Fruit fly (Drosophila melanogaster) whole organism, embryonic: ENCODE results near the gene CG6028.

ENCODE experiments used
- Abd-B ChIP-seq: fragments of 200-800 bp; sonication (Bioruptor generic); optimal IDR thresholded peaks from 2 replicates; lab custom pipeline; 2018; ENCODE audit warnings: missing biosample characterization, mild to moderate bottlenecking, missing genetic modification characterization, moderate library complexity
- B-H2 ChIP-seq: fragments of 200-800 bp; sonication (Bioruptor generic); optimal IDR thresholded peaks from 2 replicates; lab custom pipeline; 2018; ENCODE audit warnings: missing biosample characterization, mild to moderate bottlenecking, missing genetic modification characterization
- CG1233 ChIP-seq: fragments of 200-800 bp; sonication (Bioruptor generic); optimal IDR thresholded peaks from 4 replicates; lab custom pipeline; 2018; ENCODE audit warnings: missing biosample characterization, mild to moderate bottlenecking, missing genetic modification characterization
- CG18011 ChIP-seq: fragments of 200-800 bp; sonication (Bioruptor generic); optimal IDR thresholded peaks from 2 replicates; lab custom pipeline; 2017; ENCODE audit warnings: missing biosample characterization, missing genetic modification characterization, mild to moderate bottlenecking, moderate library complexity, missing genotype
- E2f1 ChIP-seq: fragments of 200-800 bp; sonication (Bioruptor generic); IDR thresholded peaks from 2 replicates; pipeline ENCODE4 v1.3.6; 2022; ENCODE audit warnings: missing biosample characterization, missing genetic modification characterization
- ERR ChIP-seq: fragments of 200-800 bp; sonication (Bioruptor generic); optimal IDR thresholded peaks from 2 replicates; lab custom pipeline; 2016; ENCODE audit warnings: missing biosample characterization, missing genetic modification characterization
- Med ChIP-seq: fragments of 200-800 bp; sonication (Bioruptor generic); peaks from one replicate; lab custom pipeline; 2016; ENCODE audit warnings: missing biosample characterization, missing genetic modification characterization, mild to moderate bottlenecking, inconsistent platforms, moderate library complexity
- Nf-YA ChIP-seq: fragments of 200-800 bp; sonication (Bioruptor generic); IDR thresholded peaks from 2 replicates; pipeline ENCODE4 v1.3.6; 2022; ENCODE audit warnings: missing biosample characterization, missing genetic modification characterization
- chif ChIP-seq, 2 experiments: fragments of 200-800 bp; sonication (Bioruptor generic); optimal IDR thresholded peaks; 3 replicates each; lab custom pipeline; 2016; ENCODE audit warnings: missing biosample characterization in 2 of 2, missing genetic modification characterization in 2 of 2
- kni ChIP-seq: fragments of 200-800 bp; sonication (Bioruptor generic); optimal IDR thresholded peaks from 3 replicates; lab custom pipeline; 2017; ENCODE audit warnings: mild to moderate bottlenecking, missing biosample characterization, missing genetic modification reagents, missing genetic modification characterization
- mirr ChIP-seq: fragments of 200-800 bp; sonication (Bioruptor generic); optimal IDR thresholded peaks from 3 replicates; lab custom pipeline; 2018; ENCODE audit warnings: missing biosample characterization, mild to moderate bottlenecking, missing genetic modification characterization
- onecut ChIP-seq: fragments of 200-800 bp; sonication (Bioruptor generic); IDR thresholded peaks from 2 replicates; pipeline ENCODE4 v1.3.6; 2022; ENCODE audit warnings: missing biosample characterization, missing genetic modification characterization
- pfk ChIP-seq: fragments of 200-800 bp; sonication (Bioruptor generic); optimal IDR thresholded peaks from 2 replicates; lab custom pipeline; 2018; ENCODE audit warnings: missing biosample characterization, mild to moderate bottlenecking, missing genetic modification characterization, moderate library complexity
- shn ChIP-seq: fragments of 200-800 bp; sonication (Bioruptor generic); optimal IDR thresholded peaks from 3 replicates; lab custom pipeline; 2016; ENCODE audit warnings: missing biosample characterization, missing genetic modification characterization

DNA sequence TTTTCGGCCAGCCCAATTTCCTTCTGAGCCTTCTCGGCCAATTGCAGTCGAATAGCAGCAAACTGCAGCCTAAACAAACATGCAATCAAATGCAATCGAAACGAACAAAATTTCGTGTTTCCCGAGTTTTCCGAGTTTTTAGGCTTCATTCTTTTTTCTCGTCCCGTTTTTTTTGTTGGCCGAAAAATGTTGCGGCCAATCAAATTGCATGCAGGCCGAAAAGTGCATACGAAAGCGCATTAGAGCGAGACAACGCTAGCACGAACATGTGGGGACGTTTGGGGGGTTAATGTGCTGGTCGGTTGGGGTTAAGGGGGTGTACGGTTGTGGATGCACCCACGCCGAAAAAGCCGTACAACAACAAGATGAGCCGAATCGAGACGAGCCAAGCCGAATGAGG is 35.5 kb downstream of the CG6028 start:
- TF ChIP-seq pfk (GFP tag; lab: Kevin White, UChicago) (no peak), chif (GFP tag; optimal IDR thresholded peaks at IDR 0.05; lab: Kevin White, UChicago) (no peak), Med (GFP tag; lab: Kevin White, UChicago) (no peak), CG18011 (GFP tag; lab: Kevin White, UChicago) (no peak), ERR (no peak), CG1233 (GFP tag; lab: Kevin White, UChicago) (no peak), onecut (GFP tag; lab: Robert Waterston, UW) (no peak), Nf-YA (no peak), E2f1 (GFP tag; lab: Robert Waterston, UW) (no peak), kni (GFP tag; lab: Kevin White, UChicago) (no peak), Abd-B (GFP tag; lab: Kevin White, UChicago) (no peak), mirr (GFP tag; lab: Kevin White, UChicago) (no peak), shn (GFP tag; lab: Kevin White, UChicago) (no peak), B-H2 (no peak)
